Worm (Caenorhabditis elegans) whole organism, L4 larva: ENCODE data around the gene mak-1.

Source experiments
- F26F4.8 ChIP-seq: fragments of 200-800 bp; sonication (Bioruptor generic); conservative IDR thresholded peaks from 2 replicates; pipeline ENCODE4 v1.3.6; 2022; ENCODE audit warnings: missing genetic modification characterization, missing compliant biosample characterization
- ZK546.5 ChIP-seq, 2 experiments: sonication (generic microtip); optimal IDR thresholded peaks; 2 replicates each; lab custom pipeline; 2017; ENCODE audit warnings: missing biosample characterization in 2 of 2, missing genetic modification characterization in 2 of 2

- TF ChIP-seq ZK546.5 (tag; optimal IDR thresholded peaks at IDR 0.05; lab: Kevin White, UChicago) (no peak), F26F4.8 (GFP tag; lab: Robert Waterston, UW) (no peak)
These were observed 45.0 kb upstream of the mak-1 start, which contains the start of gene chdh-1 for ce11 chrII:8698828-8699227.
